Fruit fly (Drosophila melanogaster): ENCODE measurements around the gene CG3156.
A peak's percentile ranks its signal among the peaks of the same experiment; 100 is the strongest.

Gene CG3156

DNA sequence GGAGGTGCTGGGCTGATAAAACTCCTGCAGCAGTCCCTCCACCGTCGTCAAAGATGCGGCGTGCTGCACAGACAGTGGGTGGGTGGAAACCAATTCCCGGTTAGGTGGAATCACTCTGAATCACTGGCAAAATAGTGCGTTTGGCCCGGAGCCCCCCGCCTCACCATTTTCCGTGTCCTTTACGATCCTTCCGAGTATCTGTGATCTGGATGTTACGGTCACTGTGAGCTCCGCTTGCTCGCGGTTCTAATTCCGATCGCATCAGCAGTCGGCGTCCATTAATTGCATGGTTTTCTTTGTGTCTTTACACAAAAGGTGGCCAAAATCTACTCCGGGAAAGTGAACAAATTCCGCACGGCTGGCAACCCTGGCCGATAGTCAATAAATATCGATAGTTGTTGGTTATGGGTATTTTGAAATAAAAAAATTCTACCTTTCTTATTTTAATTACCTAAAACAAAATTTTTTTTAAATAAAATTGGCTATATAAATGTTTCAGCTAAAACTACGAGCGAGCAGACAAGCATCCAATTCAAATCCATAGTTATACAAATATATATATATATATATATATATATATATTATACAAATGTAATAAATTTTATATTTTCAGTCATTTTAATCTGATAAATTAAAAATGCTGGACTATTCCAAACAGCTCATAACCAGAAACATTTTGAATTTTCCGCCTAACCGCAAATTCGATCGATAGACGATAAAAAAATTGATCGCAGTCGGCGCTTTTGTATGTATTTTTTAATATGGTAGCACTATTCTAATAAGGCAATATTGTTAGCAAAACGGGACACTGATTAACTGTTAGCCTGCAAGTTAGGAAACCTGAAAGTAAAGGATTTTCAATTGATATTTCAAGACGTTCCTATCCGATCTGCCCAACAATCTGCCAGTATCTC lies 11.2 kb upstream of the CG3156 start, which contains the start of the genes ebo and CG13373 (continued):
- TF ChIP-seq CG11560 (tag; IDR thresholded peaks at IDR 0.05) = no peak
- no peak for TF ChIP-seq ttk (GFP tag; IDR thresholded peaks at IDR 0.05)
- no peak for TF ChIP-seq cato (GFP tag; optimal IDR thresholded peaks at IDR 0.05; ENCODE audit: borderline replicate concordance)
- no peak for TF ChIP-seq CG8359 (GFP tag; optimal IDR thresholded peaks at IDR 0.05; ENCODE audit: borderline replicate concordance)
- TF ChIP-seq CG13775 (GFP tag; optimal IDR thresholded peaks at IDR 0.05) = peak; percentile 16
- TF ChIP-seq Hmr (GFP tag; optimal IDR thresholded peaks at IDR 0.05) = no peak
- TF ChIP-seq Bdp1 (GFP tag; optimal IDR thresholded peaks at IDR 0.05) = no peak
- TF ChIP-seq E2f1 (GFP tag; IDR thresholded peaks at IDR 0.05) = 0 out of 2 replicates have a peak, but pooled peaks have one; percentile 25
- TF ChIP-seq hkb (optimal IDR thresholded peaks at IDR 0.05) = no peak
- peak; percentile 45; the same call in 1 of the 2 replicates for TF ChIP-seq hkb (GFP tag; IDR thresholded peaks at IDR 0.05)
- TF ChIP-seq CG14710 (tag; optimal IDR thresholded peaks at IDR 0.05) = peak; percentile 50
- no peak for TF ChIP-seq CG9215 (GFP tag; IDR thresholded peaks at IDR 0.05)
- peak; percentile 26; the same call in 1 of the 2 replicates for TF ChIP-seq CG14441 (GFP tag; IDR thresholded peaks at IDR 0.05)
- TF ChIP-seq Fer1 (GFP tag; optimal IDR thresholded peaks at IDR 0.05) = peak; percentile 19
- TF ChIP-seq CG34422 (GFP tag; IDR thresholded peaks at IDR 0.05) = peak; percentile 50; the same call in 1 of the 3 replicates
- TF ChIP-seq hbn (GFP tag; IDR thresholded peaks at IDR 0.05; ENCODE audit: partially characterized antibody) = peak; percentile 62
- TF ChIP-seq CG15696 (tag; optimal IDR thresholded peaks at IDR 0.05) = peak; percentile 3
- no peak for TF ChIP-seq emc (GFP tag; optimal IDR thresholded peaks at IDR 0.05)
- TF ChIP-seq zfh2 (GFP tag; optimal IDR thresholded peaks at IDR 0.05) = peak; percentile 32
- TF ChIP-seq CG11085 (GFP tag; IDR thresholded peaks at IDR 0.05) = no peak
- TF ChIP-seq HLH4C (GFP tag; IDR thresholded peaks at IDR 0.05; ENCODE audit: partially characterized antibody) = 0 out of 3 replicates have a peak, but pooled peaks have one; percentile 36
- TF ChIP-seq Rx (GFP tag; IDR thresholded peaks at IDR 0.05) = no peak
- TF ChIP-seq CG8944 (GFP tag; optimal IDR thresholded peaks at IDR 0.05) = no peak
- 0 out of 3 replicates have a peak, but pooled peaks have one; percentile 43 for TF ChIP-seq Doc3 (GFP tag; IDR thresholded peaks at IDR 0.05; ENCODE audit: partially characterized antibody)
- no peak for TF ChIP-seq Meics (GFP tag; optimal IDR thresholded peaks at IDR 0.05)
- peak; percentile 34 for TF ChIP-seq Ssrp (tag; optimal IDR thresholded peaks at IDR 0.05)
- TF ChIP-seq HLH3B (GFP tag; IDR thresholded peaks at IDR 0.05) = peak; percentile 31; the same call in 1 of the 2 replicates
- TF ChIP-seq CG4328 (GFP tag; optimal IDR thresholded peaks at IDR 0.05) = peak; percentile 15
- TF ChIP-seq CG7556 (GFP tag; optimal IDR thresholded peaks at IDR 0.05) = no peak
- peak; percentile 35 for TF ChIP-seq nmo (GFP tag; optimal IDR thresholded peaks at IDR 0.05)
- no peak for TF ChIP-seq CG8281 (tag; optimal IDR thresholded peaks at IDR 0.05)
- TF ChIP-seq CG11247 (GFP tag; IDR thresholded peaks at IDR 0.05) = no peak
- TF ChIP-seq gfzf (GFP tag; optimal IDR thresholded peaks at IDR 0.05) = peak; percentile 49
- peak; percentile 61 for TF ChIP-seq slbo (GFP tag; IDR thresholded peaks at IDR 0.05)
- no peak for TF ChIP-seq bcd (GFP tag; optimal IDR thresholded peaks at IDR 0.05)
- TF ChIP-seq Abd-B (GFP tag; optimal IDR thresholded peaks at IDR 0.05) = no peak
- TF ChIP-seq en (GFP tag; optimal IDR thresholded peaks at IDR 0.05) = no peak
- TF ChIP-seq CG18262 (tag; optimal IDR thresholded peaks at IDR 0.05) = peak; percentile 46
- TF ChIP-seq lola (GFP tag; optimal IDR thresholded peaks at IDR 0.05) = no peak
- no peak for TF ChIP-seq az2 (GFP tag; optimal IDR thresholded peaks at IDR 0.05)
- TF ChIP-seq lilli (GFP tag; optimal IDR thresholded peaks at IDR 0.05) = peak; percentile 29
- peak; percentile 39 for TF ChIP-seq CG8924 (tag; optimal IDR thresholded peaks at IDR 0.05)
- no peak for TF ChIP-seq crc (GFP tag; optimal IDR thresholded peaks at IDR 0.05)
- TF ChIP-seq CG3847 (GFP tag; IDR thresholded peaks at IDR 0.05) = peak; percentile 51
- 0 out of 2 replicates have a peak, but pooled peaks have one; percentile 22 for TF ChIP-seq onecut (GFP tag; IDR thresholded peaks at IDR 0.05)
- peak; percentile 51 for TF ChIP-seq Xbp1 (GFP tag; optimal IDR thresholded peaks at IDR 0.05)
- peak; percentile 42 for TF ChIP-seq Hr3 (GFP tag; optimal IDR thresholded peaks at IDR 0.05)
- peak; percentile 70 for TF ChIP-seq Rfx (GFP tag; IDR thresholded peaks at IDR 0.05)

All from whole organism, embryonic.